Worm (Caenorhabditis elegans): Measurements from ENCODE around the gene fars-2.

DNA sequence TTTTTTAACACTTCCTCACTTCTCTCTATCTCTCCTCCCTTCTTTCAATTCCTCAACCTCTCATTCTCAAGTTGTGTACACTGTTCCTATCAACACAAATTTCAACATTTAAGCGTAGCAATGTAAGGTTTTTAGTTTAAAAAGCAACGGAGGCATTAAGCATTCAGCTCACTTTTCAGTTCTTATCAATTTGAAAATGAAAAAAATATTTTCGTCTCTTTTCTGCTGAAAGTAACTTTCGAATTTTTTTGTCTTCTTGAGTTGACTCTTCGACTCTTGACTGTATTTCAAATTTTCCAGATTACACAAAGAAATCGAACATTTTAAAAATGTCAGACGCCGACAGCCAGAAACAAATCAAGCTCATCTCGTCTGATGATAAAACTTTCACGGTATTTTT lies 16.7 kb upstream of the fars-2 start, which contains the start of gene skr-4:
- TF ChIP-seq tab-1 (GFP tag; IDR thresholded peaks at IDR 0.05) = no peak
- no peak for TF ChIP-seq ztf-23 (GFP tag; IDR thresholded peaks at IDR 0.05)
- TF ChIP-seq cog-1 (tag; optimal IDR thresholded peaks at IDR 0.05) = no peak
- no peak for TF ChIP-seq klf-2 (GFP tag; conservative IDR thresholded peaks at IDR 0.05)
- no peak for TF ChIP-seq ztf-29 (GFP tag; IDR thresholded peaks at IDR 0.05)
